Worm (Caenorhabditis elegans): ENCODE results near the gene srx-114.

Gene srx-114

ce11 chrII:5437586-5437985 lies 4.6 kb upstream of the srx-114 start, which contains the start of gene F07F6.1:
F07F6.1 (plus strand) TSS chrII:5437886.
- TF ChIP-seq nhr-237 (tag; optimal IDR thresholded peaks at IDR 0.05) (no peak), nhr-6 (tag; optimal IDR thresholded peaks at IDR 0.05) (no peak), nhr-12 (tag; optimal IDR thresholded peaks at IDR 0.05) (no peak), nhr-11 (tag; optimal IDR thresholded peaks at IDR 0.05) (no peak), skn-1 (tag; optimal IDR thresholded peaks at IDR 0.05) (no peak), ztf-4 (tag; optimal IDR thresholded peaks at IDR 0.05) (no peak), zag-1 (tag; optimal IDR thresholded peaks at IDR 0.05) (no peak), fos-1 (tag; optimal IDR thresholded peaks at IDR 0.05) (no peak), snpc-4 (tag; optimal IDR thresholded peaks at IDR 0.05) (no peak), F13H6.1 (tag; optimal IDR thresholded peaks at IDR 0.05) (no peak), ama-1 (optimal IDR thresholded peaks at IDR 0.05) (no peak), R02D3.7 (tag; optimal IDR thresholded peaks at IDR 0.05) (no peak), ceh-82 (tag; optimal IDR thresholded peaks at IDR 0.05) (no peak)

- no peak for TF ChIP-seq ztf-1 (GFP tag; conservative IDR thresholded peaks at IDR 0.05)
- no peak for TF ChIP-seq mbf-1 (tag; optimal IDR thresholded peaks at IDR 0.05)
Measured at ce11 chrII:5436833-5437232, 3.9 kb upstream of the srx-114 start, which contains the start of gene dct-5. dct-5 (minus strand) TSS chrII:5436933.

ce11 chrII:5429522-5430257 lies 3.3 kb downstream of the srx-114 start, which contains the start of the genes F07F6.4 and F07F6.2:
F07F6.4 (minus strand) TSS chrII:5429572.
F07F6.2 (plus strand) TSS chrII:5430207.
- TF ChIP-seq crh-2 (tag; optimal IDR thresholded peaks at IDR 0.05) (peak; percentile 88), nhr-129 (tag; optimal IDR thresholded peaks at IDR 0.05) (peak; percentile 8), C34F6.9 (tag; optimal IDR thresholded peaks at IDR 0.05) (peak; percentile 59), lin-13 (GFP tag; optimal IDR thresholded peaks at IDR 0.05) (peak; percentile 5), lsy-2 (tag; optimal IDR thresholded peaks at IDR 0.05) (peak in 1 of 2 experiments; percentile 58), ceh-82 (tag; optimal IDR thresholded peaks at IDR 0.05) (no peak), elt-1 (tag; optimal IDR thresholded peaks at IDR 0.05) (no peak)

ce11 chrII:5426470-5426869 lies 6.5 kb downstream of the srx-114 start:
- TF ChIP-seq ceh-16 (tag; optimal IDR thresholded peaks at IDR 0.05) (no peak), ztf-1 (GFP tag; conservative IDR thresholded peaks at IDR 0.05) (no peak)

ce11 chrII:5426054-5426453 lies 6.9 kb downstream of the srx-114 start:
- TF ChIP-seq dmd-4 (tag; optimal IDR thresholded peaks at IDR 0.05) (no peak), ama-1 (optimal IDR thresholded peaks at IDR 0.05) (peak; percentile 28), unc-55 (GFP tag; optimal IDR thresholded peaks at IDR 0.05) (no peak), fos-1 (tag; optimal IDR thresholded peaks at IDR 0.05) (peak; percentile 63), R02D3.7 (tag; optimal IDR thresholded peaks at IDR 0.05) (no peak), snpc-4 (tag; optimal IDR thresholded peaks at IDR 0.05) (no peak), mdl-1 (tag; optimal IDR thresholded peaks at IDR 0.05) (no peak), sma-9 (GFP tag; optimal IDR thresholded peaks at IDR 0.05) (peak; percentile 27), sma-9 (tag; optimal IDR thresholded peaks at IDR 0.05) (no peak), mab-5 (tag; optimal IDR thresholded peaks at IDR 0.05) (no peak), nhr-129 (tag; optimal IDR thresholded peaks at IDR 0.05) (peak; percentile 92), gmeb-1 (tag; optimal IDR thresholded peaks at IDR 0.05) (no peak), peb-1 (tag; optimal IDR thresholded peaks at IDR 0.05) (no peak), lin-39 (tag; optimal IDR thresholded peaks at IDR 0.05) (no peak), nhr-77 (tag; optimal IDR thresholded peaks at IDR 0.05) (no peak), elt-3 (tag; optimal IDR thresholded peaks at IDR 0.05) (no peak), F13H6.1 (tag; optimal IDR thresholded peaks at IDR 0.05) (peak; percentile 38), nhr-12 (tag; optimal IDR thresholded peaks at IDR 0.05) (no peak), lsy-2 (tag; optimal IDR thresholded peaks at IDR 0.05) (peak in 1 of 2 experiments; percentile 71), aly-2 (tag; optimal IDR thresholded peaks at IDR 0.05) (no peak), C34F6.9 (tag; optimal IDR thresholded peaks at IDR 0.05) (peak; percentile 79), zag-1 (tag; optimal IDR thresholded peaks at IDR 0.05) (no peak), blmp-1 (tag; optimal IDR thresholded peaks at IDR 0.05; ENCODE audit: insufficient read depth) (no peak), sma-3 (GFP tag; optimal IDR thresholded peaks at IDR 0.05) (no peak), crh-2 (tag; optimal IDR thresholded peaks at IDR 0.05) (peak; percentile 76), nhr-25 (tag; optimal IDR thresholded peaks at IDR 0.05) (peak; percentile 69), lin-11 (tag; optimal IDR thresholded peaks at IDR 0.05) (no peak), nhr-10 (tag; optimal IDR thresholded peaks at IDR 0.05) (no peak)

Data from whole organism, L2 larva.